Worm (Caenorhabditis elegans): ENCODE results near the gene tald-1.

DNA sequence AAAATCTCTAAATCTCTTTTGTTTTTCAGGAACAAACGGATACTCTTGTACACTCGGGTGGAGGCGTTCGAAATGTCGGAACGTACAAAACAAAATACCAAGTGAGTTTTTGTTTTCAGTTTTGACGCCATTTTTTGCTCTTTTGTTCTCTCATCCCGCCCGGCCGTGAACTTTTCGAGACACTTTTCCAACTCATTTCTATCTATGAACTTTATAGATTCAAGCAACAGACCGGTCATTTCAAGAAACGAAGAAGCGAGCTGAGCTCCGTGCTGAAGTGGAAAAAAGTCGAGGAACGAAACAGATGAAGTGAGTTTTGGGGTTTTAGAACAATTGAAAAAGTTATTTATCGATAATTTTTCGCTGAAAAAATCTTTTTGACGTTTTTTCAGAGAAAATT lies 24.1 kb downstream of the tald-1 start:
- TF ChIP-seq lin-13 (tag; optimal IDR thresholded peaks at IDR 0.05) (no peak), nhr-76 (tag; optimal IDR thresholded peaks at IDR 0.05) (no peak), unc-62 (GFP tag; optimal IDR thresholded peaks at IDR 0.05) (no peak), mep-1 (tag; optimal IDR thresholded peaks at IDR 0.05) (no peak), tbx-8 (GFP tag; optimal IDR thresholded peaks at IDR 0.05) (no peak), flh-1 (GFP tag; optimal IDR thresholded peaks at IDR 0.05) (no peak), ztf-11 (tag; optimal IDR thresholded peaks at IDR 0.05) (no peak), blmp-1 (tag; optimal IDR thresholded peaks at IDR 0.05) (no peak), unc-39 (tag; optimal IDR thresholded peaks at IDR 0.05) (no peak), ham-2 (GFP tag; optimal IDR thresholded peaks at IDR 0.05) (no peak), elt-3 (tag; optimal IDR thresholded peaks at IDR 0.05) (no peak), nhr-28 (tag; optimal IDR thresholded peaks at IDR 0.05) (no peak), pha-4 (tag; optimal IDR thresholded peaks at IDR 0.05) (no peak)

Data from whole organism, mixed stage, embryonic.